Fruit fly (Drosophila melanogaster) whole organism, embryonic: ENCODE measurements around the gene CG13670.
A peak's percentile ranks its signal among the peaks of the same experiment; 100 is the strongest.

Experiments used
- Atf-2 ChIP-seq: fragments of 200-800 bp; sonication (Bioruptor generic); optimal IDR thresholded peaks from 2 replicates; lab custom pipeline; 2016; ENCODE audit warnings: missing biosample characterization, missing genetic modification characterization
- BEAF-32 ChIP-seq: fragments of 200-800 bp; sonication (Bioruptor generic); optimal IDR thresholded peaks from 3 replicates; lab custom pipeline; 2017; ENCODE audit warnings: missing biosample characterization, missing genetic modification characterization, mild to moderate bottlenecking, moderate library complexity, missing genetic modification reagents
- CG10979 ChIP-seq: fragments of 200-800 bp; sonication (Bioruptor generic); optimal IDR thresholded peaks from 2 replicates; lab custom pipeline; 2018; ENCODE audit warnings: missing biosample characterization, mild to moderate bottlenecking, missing genetic modification characterization, moderate library complexity
- CG11247 ChIP-seq: fragments of 200-800 bp; sonication (Bioruptor generic); IDR thresholded peaks from 2 replicates; pipeline ENCODE4 v1.3.6; 2022; ENCODE audit warnings: missing biosample characterization, missing genetic modification characterization
- CG12219 ChIP-seq: fragments of 200-800 bp; sonication (Bioruptor generic); optimal IDR thresholded peaks from 3 replicates; lab custom pipeline; 2018; ENCODE audit warnings: missing biosample characterization, mild to moderate bottlenecking, missing genetic modification characterization
- CG1233 ChIP-seq: fragments of 200-800 bp; sonication (Bioruptor generic); optimal IDR thresholded peaks from 4 replicates; lab custom pipeline; 2018; ENCODE audit warnings: missing biosample characterization, mild to moderate bottlenecking, missing genetic modification characterization
- CG13296 ChIP-seq: fragments of 200-800 bp; sonication (Bioruptor generic); optimal IDR thresholded peaks from 3 replicates; lab custom pipeline; 2018; ENCODE audit warnings: missing biosample characterization, mild to moderate bottlenecking, missing genetic modification characterization
- CG1602 ChIP-seq: fragments of 200-800 bp; sonication (Bioruptor generic); optimal IDR thresholded peaks from 3 replicates; lab custom pipeline; 2016; ENCODE audit warnings: missing biosample characterization, missing genetic modification characterization
- CG16815 ChIP-seq: fragments of 200-800 bp; sonication (Bioruptor generic); optimal IDR thresholded peaks from 3 replicates; lab custom pipeline; 2017; ENCODE audit warnings: missing biosample characterization, mild to moderate bottlenecking, missing genetic modification characterization
- CG17186 ChIP-seq: fragments of 200-800 bp; sonication (Bioruptor generic); optimal IDR thresholded peaks from 3 replicates; lab custom pipeline; 2017; ENCODE audit warnings: missing biosample characterization, missing genetic modification reagents, missing genetic modification characterization
- CG17328 ChIP-seq: fragments of 200-800 bp; sonication (Bioruptor generic); IDR thresholded peaks from 2 replicates; pipeline ENCODE4 v1.3.6; 2022; ENCODE audit warnings: missing biosample characterization, missing genetic modification characterization
- CG17385 ChIP-seq: fragments of 200-800 bp; sonication (Bioruptor generic); optimal IDR thresholded peaks from 3 replicates; lab custom pipeline; 2018; ENCODE audit warnings: missing biosample characterization, mild to moderate bottlenecking, missing genetic modification characterization
- CG17829 ChIP-seq: fragments of 200-800 bp; optimal IDR thresholded peaks from 2 replicates; lab custom pipeline; 2019; ENCODE audit warnings: missing biosample characterization, mild to moderate bottlenecking, missing genetic modification characterization, moderate library complexity
- CG4424 ChIP-seq: fragments of 200-800 bp; sonication (Bioruptor generic); optimal IDR thresholded peaks from 3 replicates; lab custom pipeline; 2016; ENCODE audit warnings: missing biosample characterization, missing genetic modification characterization
- CG6272 ChIP-seq: fragments of 200-800 bp; sonication (Bioruptor generic); IDR thresholded peaks from 2 replicates; pipeline ENCODE4 v1.3.6; 2022; ENCODE audit warnings: missing biosample characterization, missing genetic modification characterization
- CG7556 ChIP-seq: fragments of 200-800 bp; sonication (Bioruptor generic); optimal IDR thresholded peaks from 2 replicates; lab custom pipeline; 2017; ENCODE audit warnings: missing biosample characterization, mild to moderate bottlenecking, missing genetic modification characterization
- CG7987 ChIP-seq: fragments of 200-800 bp; sonication (Bioruptor generic); optimal IDR thresholded peaks from 2 replicates; lab custom pipeline; 2018; ENCODE audit warnings: missing biosample characterization, mild to moderate bottlenecking, missing genetic modification characterization, moderate library complexity
- CG8281 ChIP-seq: fragments of 200-800 bp; sonication (Bioruptor generic); optimal IDR thresholded peaks from 2 replicates; lab custom pipeline; 2018; ENCODE audit warnings: missing biosample characterization, mild to moderate bottlenecking, missing genetic modification characterization, moderate library complexity
- CG8944 ChIP-seq: fragments of 200-800 bp; sonication (Bioruptor generic); optimal IDR thresholded peaks from 3 replicates; lab custom pipeline; 2016; ENCODE audit warnings: missing biosample characterization, missing genetic modification characterization
- CG9609 ChIP-seq: fragments of 200-800 bp; sonication (Bioruptor generic); optimal IDR thresholded peaks from 3 replicates; lab custom pipeline; 2016; ENCODE audit warnings: missing biosample characterization, missing genetic modification characterization
- CG9876 ChIP-seq: fragments of 200-800 bp; sonication (Bioruptor generic); optimal IDR thresholded peaks from 2 replicates; lab custom pipeline; 2016; ENCODE audit warnings: missing biosample characterization, missing genetic modification characterization
- Deaf1 ChIP-seq: fragments of 200-800 bp; optimal IDR thresholded peaks from 3 replicates; lab custom pipeline; 2019; ENCODE audit warnings: missing biosample characterization, mild to moderate bottlenecking, missing genetic modification characterization, moderate library complexity
- Eip74EF ChIP-seq, 2 experiments: fragments of 200-800 bp in 1 of 2; fragments of >200 bp in 1 of 2; sonication (Bioruptor generic) in 1 of 2; optimal IDR thresholded peaks; 2 replicates each; lab custom pipeline; 2017 to 2019; ENCODE audit warnings: missing biosample characterization in 2 of 2, missing genetic modification characterization in 2 of 2, mild to moderate bottlenecking in 1 of 2, moderate library complexity in 1 of 2
- Hr78 ChIP-seq, 2 experiments: fragments of 200-800 bp in 1 of 2; fragments of >200 bp in 1 of 2; sonication (Bioruptor generic) in 1 of 2; optimal IDR thresholded peaks; 2 replicates each; lab custom pipeline; 2017 to 2019; ENCODE audit warnings: missing biosample characterization in 2 of 2, missing genetic modification characterization in 2 of 2, mild to moderate bottlenecking in 1 of 2, moderate library complexity in 1 of 2
- Lhr ChIP-seq: fragments of 200-800 bp; sonication (Bioruptor generic); optimal IDR thresholded peaks from 3 replicates; lab custom pipeline; 2017; ENCODE audit warnings: mild to moderate bottlenecking, missing biosample characterization, missing genetic modification reagents, missing genetic modification characterization
- Mrtf ChIP-seq: fragments of 200-800 bp; sonication (Bioruptor generic); IDR thresholded peaks from 3 replicates; pipeline ENCODE4 v1.3.6; 2022; ENCODE audit warnings: missing biosample characterization, missing genetic modification characterization
- NC2α ChIP-seq: fragments of 200-800 bp; sonication (Bioruptor generic); optimal IDR thresholded peaks from 2 replicates; lab custom pipeline; 2016; ENCODE audit warnings: missing biosample characterization, missing genetic modification characterization
- Neu2 ChIP-seq: fragments of 200-800 bp; sonication (Bioruptor generic); optimal IDR thresholded peaks from 3 replicates; lab custom pipeline; 2016; ENCODE audit warnings: missing biosample characterization, missing genetic modification characterization, borderline replicate concordance
- Spps ChIP-seq: fragments of 200-800 bp; sonication (Bioruptor generic); optimal IDR thresholded peaks from 2 replicates; lab custom pipeline; 2018; ENCODE audit warnings: missing biosample characterization, mild to moderate bottlenecking, missing genetic modification characterization
- TFAM ChIP-seq: fragments of 200-800 bp; sonication (Bioruptor generic); optimal IDR thresholded peaks from 2 replicates; lab custom pipeline; 2017; ENCODE audit warnings: missing biosample characterization, missing genetic modification characterization, inconsistent platforms
- Taf1 ChIP-seq: fragments of 200-800 bp; sonication (Bioruptor generic); IDR thresholded peaks from 2 replicates; pipeline ENCODE4 v1.3.6; 2022; ENCODE audit warnings: missing biosample characterization, missing genetic modification characterization
- ap ChIP-seq: fragments of 200-800 bp; sonication (Bioruptor generic); IDR thresholded peaks from 2 replicates; pipeline ENCODE4 v1.3.6; 2022; ENCODE audit warnings: missing biosample characterization, missing genetic modification characterization
- az2 ChIP-seq: fragments of 200-800 bp; sonication (Bioruptor generic); optimal IDR thresholded peaks from 3 replicates; lab custom pipeline; 2016; ENCODE audit warnings: missing biosample characterization, missing genetic modification characterization
- dmrt99B ChIP-seq: fragments of 200-800 bp; sonication (Bioruptor generic); optimal IDR thresholded peaks from 2 replicates; lab custom pipeline; 2018; ENCODE audit warnings: missing biosample characterization, mild to moderate bottlenecking, missing genetic modification characterization, moderate library complexity
- klu ChIP-seq: fragments of 200-800 bp; sonication (Bioruptor generic); IDR thresholded peaks from 2 replicates; pipeline ENCODE4 v1.3.6; 2022; ENCODE audit warnings: missing biosample characterization, missing genetic modification characterization
- nau ChIP-seq: fragments of 200-800 bp; sonication (Bioruptor generic); optimal IDR thresholded peaks from 3 replicates; lab custom pipeline; 2017; ENCODE audit warnings: missing biosample characterization, mild to moderate bottlenecking, missing genetic modification characterization, missing genetic modification reagents
- pan ChIP-seq, 4 experiments: fragments of >200 bp in 3 of 4; fragments of 200-800 bp in 1 of 4; sonication (Bioruptor generic) in 1 of 4; optimal IDR thresholded peaks in 3 of 4; IDR thresholded peaks in 1 of 4; 2 replicates each; pipeline versions ENCODE4 v1.3.6 to Lab custom; 2017 to 2022; ENCODE audit warnings: missing biosample characterization in 2 of 4, missing genetic modification characterization in 2 of 4, mixed read lengths in 1 of 4
- repo ChIP-seq: fragments of 200-800 bp; sonication (Bioruptor generic); optimal IDR thresholded peaks from 2 replicates; lab custom pipeline; 2016; ENCODE audit warnings: missing biosample characterization, missing genetic modification characterization
- schlank ChIP-seq: fragments of 200-800 bp; sonication (Bioruptor generic); optimal IDR thresholded peaks from 2 replicates; lab custom pipeline; 2018; ENCODE audit warnings: missing biosample characterization, mild to moderate bottlenecking, missing genetic modification characterization
- sna ChIP-seq: fragments of 200-800 bp; sonication (Bioruptor generic); IDR thresholded peaks from 2 replicates; pipeline ENCODE4 v1.3.6; 2022; ENCODE audit warnings: missing biosample characterization, missing genetic modification characterization; ENCODE audit not compliant: partially characterized antibody
- sr ChIP-seq: fragments of 200-800 bp; sonication (Bioruptor generic); IDR thresholded peaks from 3 replicates; pipeline ENCODE4 v1.3.6; 2022; ENCODE audit warnings: missing biosample characterization, missing genetic modification characterization
- sug ChIP-seq: fragments of 200-800 bp; optimal IDR thresholded peaks from 2 replicates; lab custom pipeline; 2019; ENCODE audit warnings: missing biosample characterization, mild to moderate bottlenecking, missing genetic modification characterization, moderate library complexity
- ttk ChIP-seq: fragments of 200-800 bp; sonication (Bioruptor generic); IDR thresholded peaks from 2 replicates; pipeline ENCODE4 v2.1.2; 2022; ENCODE audit warnings: missing biosample characterization, missing genetic modification characterization
- tx ChIP-seq: fragments of 200-800 bp; sonication (Bioruptor generic); optimal IDR thresholded peaks from 2 replicates; lab custom pipeline; 2016; ENCODE audit warnings: missing biosample characterization, missing genetic modification characterization
- vvl ChIP-seq: fragments of 200-800 bp; sonication (Bioruptor generic); IDR thresholded peaks from 2 replicates; pipeline ENCODE4 v1.3.6; 2022; ENCODE audit warnings: missing biosample characterization, missing genetic modification characterization
- wdn ChIP-seq: fragments of 200-800 bp; sonication (Bioruptor generic); IDR thresholded peaks from 2 replicates; pipeline ENCODE4 v1.3.6; 2022; ENCODE audit warnings: missing biosample characterization, missing genetic modification characterization
- wek ChIP-seq: fragments of 200-800 bp; sonication (Bioruptor generic); optimal IDR thresholded peaks from 3 replicates; lab custom pipeline; 2018; ENCODE audit warnings: missing biosample characterization, mild to moderate bottlenecking, missing genetic modification characterization, moderate library complexity
- wor ChIP-seq: fragments of 200-800 bp; sonication (Bioruptor generic); IDR thresholded peaks from 2 replicates; pipeline ENCODE4 v1.3.6; 2022; ENCODE audit warnings: missing biosample characterization, missing genetic modification characterization
- z ChIP-seq: fragments of 200-800 bp; sonication (Bioruptor generic); IDR thresholded peaks from 3 replicates; pipeline ENCODE4 v1.3.6; 2022; ENCODE audit warnings: missing biosample characterization, missing genetic modification characterization
- zfh1 ChIP-seq: fragments of 200-800 bp; sonication (Bioruptor generic); IDR thresholded peaks from 3 replicates; pipeline ENCODE4 v1.3.6; 2022; ENCODE audit warnings: missing biosample characterization, missing genetic modification characterization

Gene CG13670

dm6 chr3L:8358776-8359455, 38.4 kb downstream of the CG13670 start (continued):
- TF ChIP-seq sna (GFP tag; lab: Robert Waterston, UW) (peak; percentile 66; the same call in 1 of the 2 replicates), az2 (no peak), CG17186 (GFP tag; lab: Kevin White, UChicago) (no peak), Eip74EF (GFP tag; optimal IDR thresholded peaks at IDR 0.05; lab: Kevin White, UChicago) (no peak), Taf1 (GFP tag; lab: Robert Waterston, UW) (no peak), klu (GFP tag; lab: Robert Waterston, UW) (no peak), Mrtf (no peak), CG16815 (no peak), CG4424 (GFP tag; lab: Kevin White, UChicago) (no peak), CG13296 (no peak), CG17328 (GFP tag; lab: Robert Waterston, UW) (no peak), CG1602 (GFP tag; lab: Kevin White, UChicago) (no peak), pan (optimal IDR thresholded peaks at IDR 0.05; lab: Kevin White, UChicago) (no peak), pan (GFP tag; optimal IDR thresholded peaks at IDR 0.05 in 1 of 2, IDR thresholded peaks at IDR 0.05 in 1 of 2) (no peak), sug (tag; lab: Kevin White, UChicago) (peak; percentile 99), wdn (no peak), CG6272 (GFP tag; lab: Robert Waterston, UW) (no peak), CG17385 (GFP tag; lab: Kevin White, UChicago) (no peak), CG9609 (GFP tag; lab: Kevin White, UChicago) (no peak), CG7987 (GFP tag; lab: Kevin White, UChicago) (no peak), CG8944 (GFP tag; lab: Kevin White, UChicago) (no peak), z (GFP tag; lab: Robert Waterston, UW) (no peak), wor (GFP tag; lab: Robert Waterston, UW) (no peak), NC2α (GFP tag; lab: Kevin White, UChicago) (no peak), sr (GFP tag; lab: Robert Waterston, UW) (no peak), tx (GFP tag; lab: Kevin White, UChicago) (no peak), wek (GFP tag; lab: Kevin White, UChicago) (no peak), CG12219 (GFP tag; lab: Kevin White, UChicago) (no peak), ap (no peak), CG7556 (GFP tag; lab: Kevin White, UChicago) (no peak), zfh1 (no peak), Atf-2 (GFP tag; lab: Kevin White, UChicago) (no peak), CG9876 (no peak), nau (no peak), ttk (GFP tag; lab: Robert Waterston, UW) (no peak), Spps (no peak), vvl (GFP tag; lab: Robert Waterston, UW) (peak; percentile 29; the same call in 1 of the 2 replicates), CG8281 (no peak), Deaf1 (tag; lab: Kevin White, UChicago) (peak; percentile 45), TFAM (no peak), BEAF-32 (GFP tag; lab: Kevin White, UChicago) (peak; percentile 62), Neu2 (no peak), CG17829 (no peak), Hr78 (GFP tag; optimal IDR thresholded peaks at IDR 0.05; lab: Kevin White, UChicago) (peak in 1 of 2 experiments; percentile 53), schlank (tag; lab: Kevin White, UChicago) (no peak), Lhr (GFP tag; lab: Kevin White, UChicago) (no peak), dmrt99B (no peak), CG10979 (tag; lab: Kevin White, UChicago) (no peak), repo (GFP tag; lab: Kevin White, UChicago) (no peak), CG11247 (GFP tag; lab: Robert Waterston, UW) (no peak), CG1233 (GFP tag; lab: Kevin White, UChicago) (no peak)
